Worm (Caenorhabditis elegans) whole organism, L4 larva: ENCODE measurements around the gene lpin-1.

Experiments used
- D1046.2 ChIP-seq: fragments of 200-800 bp; sonication (Bioruptor generic); IDR thresholded peaks from 2 replicates; pipeline ENCODE4 v1.3.6; 2022; ENCODE audit warnings: missing genetic modification characterization, missing compliant biosample characterization
- Y105C5A.15 ChIP-seq: fragments of 200-800 bp; sonication (Bioruptor generic); IDR thresholded peaks from 2 replicates; pipeline ENCODE4 v1.3.6; 2022; ENCODE audit warnings: missing genetic modification characterization, missing compliant biosample characterization
- Y48G9A.11 ChIP-seq: fragments of 200-800 bp; sonication (Bioruptor generic); IDR thresholded peaks from 2 replicates; pipeline ENCODE4 v1.3.6; 2022; ENCODE audit warnings: missing genetic modification reagents, missing genetic modification characterization, missing compliant biosample characterization
- ZK337.2 ChIP-seq: fragments of 200-800 bp; sonication (Bioruptor generic); IDR thresholded peaks from 2 replicates; pipeline ENCODE4 v1.3.6; 2022; ENCODE audit warnings: missing genetic modification reagents, missing genetic modification characterization, missing compliant biosample characterization
- ZK546.5 ChIP-seq, 2 experiments: sonication (generic microtip); optimal IDR thresholded peaks; 2 replicates each; lab custom pipeline; 2017; ENCODE audit warnings: missing biosample characterization in 2 of 2, missing genetic modification characterization in 2 of 2
- ama-1 ChIP-seq: fragments of 150-350 bp; optimal IDR thresholded peaks from 2 replicates; lab custom pipeline; 2014; ENCODE audit warnings: inconsistent platforms, mixed read lengths
- arid-1 ChIP-seq: fragments of 200-800 bp; sonication (Bioruptor generic); conservative IDR thresholded peaks from 2 replicates; pipeline ENCODE4 v1.3.6; 2022; ENCODE audit warnings: missing genetic modification reagents, missing genetic modification characterization, missing compliant biosample characterization
- ceh-28 ChIP-seq: fragments of 150-350 bp; optimal IDR thresholded peaks from 2 replicates; lab custom pipeline; 2014; ENCODE audit warnings: missing biosample characterization, missing genetic modification reagents, missing genetic modification characterization
- ceh-44 ChIP-seq: fragments of 200-800 bp; sonication (Bioruptor generic); IDR thresholded peaks from 2 replicates; pipeline ENCODE4 v1.3.6; 2022; ENCODE audit warnings: missing genetic modification reagents, missing genetic modification characterization, missing compliant biosample characterization
- ceh-62 ChIP-seq: sonication (generic microtip); optimal IDR thresholded peaks from 2 replicates; lab custom pipeline; 2017; ENCODE audit warnings: missing biosample characterization, missing genetic modification characterization
- ces-1 ChIP-seq: fragments of 150-350 bp; sonication (generic microtip); optimal IDR thresholded peaks from 4 replicates; lab custom pipeline; 2014; ENCODE audit warnings: missing biosample characterization, missing genetic modification reagents, missing genetic modification characterization
- daf-12 ChIP-seq: fragments of 150-350 bp; optimal IDR thresholded peaks from 2 replicates; lab custom pipeline; 2014; ENCODE audit warnings: missing biosample characterization, missing genetic modification reagents, missing genetic modification characterization
- daf-19 ChIP-seq: fragments of 200-800 bp; sonication (Bioruptor generic); conservative IDR thresholded peaks from 2 replicates; pipeline ENCODE4 v1.3.6; 2022; ENCODE audit warnings: missing genetic modification characterization, missing compliant biosample characterization
- daf-8 ChIP-seq: fragments of 200-800 bp; sonication (Bioruptor generic); IDR thresholded peaks from 2 replicates; pipeline ENCODE4 v1.3.6; 2022; ENCODE audit warnings: missing genetic modification characterization, missing compliant biosample characterization
- dmd-8 ChIP-seq: fragments of 200-800 bp; sonication (Bioruptor generic); IDR thresholded peaks from 2 replicates; pipeline ENCODE4 v1.3.6; 2022; ENCODE audit warnings: missing genetic modification characterization, missing compliant biosample characterization
- dmd-9 ChIP-seq: fragments of 200-800 bp; sonication (Bioruptor generic); IDR thresholded peaks from 2 replicates; pipeline ENCODE4 v1.3.6; 2022; ENCODE audit warnings: missing genetic modification reagents, missing genetic modification characterization, missing compliant biosample characterization
- dpl-1 ChIP-seq: fragments of 150-350 bp; optimal IDR thresholded peaks from 2 replicates; lab custom pipeline; 2014; ENCODE audit warnings: missing biosample characterization, missing genetic modification reagents, missing genetic modification characterization
- duxl-1 ChIP-seq: sonication (generic microtip); optimal IDR thresholded peaks from 2 replicates; lab custom pipeline; 2016; ENCODE audit warnings: mild to moderate bottlenecking, missing genetic modification characterization, moderate library complexity, missing compliant biosample characterization; ENCODE audit not compliant: poor library complexity
- dve-1 ChIP-seq: sonication (generic microtip); optimal IDR thresholded peaks from 2 replicates; lab custom pipeline; 2017; ENCODE audit warnings: antibody characterized with exemption, mild to moderate bottlenecking, missing genetic modification characterization, missing compliant biosample characterization; ENCODE audit not compliant: insufficient read depth
- egl-27 ChIP-seq: sonication (generic microtip); optimal IDR thresholded peaks from 3 replicates; lab custom pipeline; 2017; ENCODE audit warnings: missing biosample characterization, missing genetic modification reagents, missing genetic modification characterization
- gei-8 ChIP-seq: fragments of 200-800 bp; sonication (Bioruptor generic); optimal IDR thresholded peaks from 2 replicates; lab custom pipeline; 2018; ENCODE audit warnings: mild to moderate bottlenecking, missing genetic modification characterization, missing compliant biosample characterization
- hif-1 ChIP-seq, 2 experiments: sonication (generic microtip); optimal IDR thresholded peaks; 2 replicates each; lab custom pipeline; 2016 to 2017; ENCODE audit warnings: missing compliant biosample characterization in 2 of 2, missing genetic modification characterization in 2 of 2, missing genetic modification reagents in 2 of 2, missing genotype in 2 of 2, mild to moderate bottlenecking in 1 of 2
- hlh-11 ChIP-seq: fragments of 200-800 bp; sonication (Bioruptor generic); optimal IDR thresholded peaks from 2 replicates; lab custom pipeline; 2018; ENCODE audit warnings: mild to moderate bottlenecking, missing genetic modification characterization, missing compliant biosample characterization
- hmg-1.1 ChIP-seq: fragments of 200-800 bp; sonication (Bioruptor generic); IDR thresholded peaks from 2 replicates; pipeline ENCODE4 v1.3.6; 2022; ENCODE audit warnings: missing genetic modification reagents, missing genetic modification characterization, missing compliant biosample characterization
- jun-1 ChIP-seq: fragments of 150-350 bp; optimal IDR thresholded peaks from 2 replicates; lab custom pipeline; 2014; ENCODE audit warnings: missing biosample characterization, missing genetic modification reagents, missing genetic modification characterization
- lin-1 ChIP-seq: fragments of 200-800 bp; sonication (Bioruptor generic); IDR thresholded peaks from 2 replicates; pipeline ENCODE4 v1.3.6; 2022; ENCODE audit warnings: missing genetic modification reagents, missing genetic modification characterization, missing compliant biosample characterization
- lin-15B ChIP-seq: fragments of 150-350 bp; sonication (generic microtip); optimal IDR thresholded peaks from 3 replicates; lab custom pipeline; 2014; ENCODE audit warnings: missing biosample characterization, missing genetic modification characterization
- lin-29 ChIP-seq: fragments of 200-800 bp; sonication (Bioruptor generic); IDR thresholded peaks from 2 replicates; pipeline ENCODE4 v1.3.6; 2022; ENCODE audit warnings: missing genetic modification reagents, missing genetic modification characterization, missing compliant biosample characterization
- lin-39 ChIP-seq: fragments of 150-350 bp; optimal IDR thresholded peaks from 2 replicates; lab custom pipeline; 2014; ENCODE audit warnings: missing biosample characterization, missing genetic modification reagents, missing genetic modification characterization
- mdl-1 ChIP-seq, 2 experiments: fragments of 150-350 bp in 1 of 2; sonication (generic microtip) in 1 of 2; optimal IDR thresholded peaks; 2 replicates each; lab custom pipeline; 2014 to 2017; ENCODE audit warnings: missing biosample characterization in 2 of 2, missing genetic modification characterization in 2 of 2
- mdt-29 ChIP-seq: fragments of 200-800 bp; sonication (Bioruptor generic); IDR thresholded peaks from 2 replicates; pipeline ENCODE4 v1.3.6; 2022; ENCODE audit warnings: missing genetic modification reagents, missing genetic modification characterization, missing compliant biosample characterization
- mxl-2 ChIP-seq: fragments of 200-800 bp; sonication (Bioruptor generic); conservative IDR thresholded peaks from 2 replicates; pipeline ENCODE4 v1.3.6; 2022; ENCODE audit warnings: missing genetic modification reagents, missing genetic modification characterization, missing compliant biosample characterization
- mxl-3 ChIP-seq: fragments of 200-800 bp; sonication (Bioruptor generic); optimal IDR thresholded peaks from 2 replicates; lab custom pipeline; 2018; ENCODE audit warnings: mild to moderate bottlenecking, missing genetic modification characterization, missing compliant biosample characterization
- nhr-11 ChIP-seq: fragments of 150-350 bp; optimal IDR thresholded peaks from 2 replicates; lab custom pipeline; 2014; ENCODE audit warnings: missing biosample characterization, missing genetic modification characterization
- nhr-28 ChIP-seq: fragments of 150-350 bp; optimal IDR thresholded peaks from 2 replicates; lab custom pipeline; 2014; ENCODE audit warnings: missing biosample characterization, missing genetic modification characterization
- nhr-41 ChIP-seq: fragments of 200-800 bp; sonication (Bioruptor generic); IDR thresholded peaks from 2 replicates; pipeline ENCODE4 v1.3.6; 2022; ENCODE audit warnings: missing genetic modification reagents, missing genetic modification characterization, missing compliant biosample characterization
- nhr-42 ChIP-seq: fragments of 200-800 bp; sonication (Bioruptor generic); IDR thresholded peaks from 2 replicates; pipeline ENCODE4 v1.3.6; 2022; ENCODE audit warnings: missing genetic modification characterization, missing compliant biosample characterization
- nhr-48 ChIP-seq: sonication (generic microtip); optimal IDR thresholded peaks from 2 replicates; lab custom pipeline; 2016; ENCODE audit warnings: mild to moderate bottlenecking, missing genetic modification characterization, missing compliant biosample characterization
- pha-4 ChIP-seq, 2 experiments: fragments of 150-350 bp in 1 of 2; fragments of 200-800 bp in 1 of 2; sonication (Bioruptor generic) in 1 of 2; IDR thresholded peaks in 1 of 2; optimal IDR thresholded peaks in 1 of 2; 2 replicates each; pipeline versions ENCODE4 v1.3.6 to Lab custom; 2014 to 2022; ENCODE audit warnings: missing genetic modification characterization in 2 of 2, missing genetic modification reagents in 2 of 2, missing biosample characterization in 1 of 2, missing compliant biosample characterization in 1 of 2
- pqm-1 ChIP-seq: sonication (generic microtip); optimal IDR thresholded peaks from 2 replicates; lab custom pipeline; 2017; ENCODE audit warnings: missing biosample characterization, missing genetic modification characterization
- snpc-4 ChIP-seq: fragments of 150-350 bp; optimal IDR thresholded peaks from 2 replicates; lab custom pipeline; 2014; ENCODE audit warnings: missing biosample characterization, missing genetic modification characterization
- spr-3 ChIP-seq: fragments of 200-800 bp; sonication (Bioruptor generic); optimal IDR thresholded peaks from 2 replicates; lab custom pipeline; 2018; ENCODE audit warnings: mild to moderate bottlenecking, missing genetic modification characterization, missing compliant biosample characterization
- vab-7 ChIP-seq: fragments of 200-800 bp; sonication (Bioruptor generic); IDR thresholded peaks from 2 replicates; pipeline ENCODE4 v1.3.6; 2022; ENCODE audit warnings: missing genetic modification reagents, missing genetic modification characterization, missing compliant biosample characterization
- zfp-3 ChIP-seq: fragments of 200-800 bp; sonication (Bioruptor generic); conservative IDR thresholded peaks from 2 replicates; pipeline ENCODE4 v1.3.6; 2022; ENCODE audit warnings: missing genetic modification reagents, missing genetic modification characterization, missing compliant biosample characterization

Gene lpin-1

DNA sequence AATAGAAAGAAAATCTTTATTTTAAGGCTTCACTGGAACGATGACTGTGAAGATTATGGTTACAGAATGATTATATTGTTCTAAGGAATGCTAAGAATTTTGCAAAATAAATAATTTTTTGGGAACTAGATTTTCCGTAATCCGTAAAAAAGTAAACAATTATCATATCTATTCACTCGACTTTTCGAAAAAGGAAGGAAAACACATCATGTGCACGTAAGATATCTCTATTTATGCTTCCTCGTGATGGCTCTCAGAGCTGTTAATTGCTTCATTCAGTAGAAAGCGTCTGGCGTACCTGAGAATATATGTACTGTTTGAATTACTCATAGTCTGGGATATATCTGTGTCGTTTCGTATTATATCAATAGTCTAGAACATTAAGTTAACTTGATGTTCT lies 34.2 kb downstream of the lpin-1 start, which contains the start of gene srd-11:
Gene srd-11, minus strand, starts transcription at position 101 of the 400 bp plus-strand sequence.
- TF ChIP-seq ceh-44 (GFP tag; lab: Robert Waterston, UW), result no peak
- no peak for TF ChIP-seq hmg-1.1
- no peak for TF ChIP-seq nhr-28
- TF ChIP-seq nhr-41 (GFP tag; lab: Robert Waterston, UW), result no peak
- no peak for TF ChIP-seq daf-8

DNA sequence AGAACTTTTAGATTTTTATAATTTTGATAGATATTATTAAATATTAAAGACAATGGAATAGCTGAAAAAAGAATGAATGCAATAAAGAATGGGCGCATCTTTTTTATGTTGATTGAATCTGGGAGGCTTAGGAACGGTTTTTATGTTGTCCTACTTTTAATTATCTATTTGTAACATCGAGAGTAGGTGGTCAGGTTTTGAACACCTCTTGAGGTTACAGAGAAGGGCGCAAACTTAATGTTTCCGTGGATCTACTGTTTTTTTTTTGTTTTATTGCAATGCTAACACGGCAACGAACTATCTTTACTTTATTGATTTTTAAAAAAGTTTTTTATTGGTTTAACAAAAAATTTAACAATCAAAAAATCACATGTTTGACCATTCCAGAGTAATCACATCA lies 40.1 kb downstream of the lpin-1 start, which contains the start of gene F53F4.7:
Gene F53F4.7, minus strand, starts transcription at position 101 of the 400 bp plus-strand sequence.
- TF ChIP-seq ZK337.2 (GFP tag; lab: Robert Waterston, UW) (no peak), hlh-11 (no peak), lin-15B (tag; lab: Kevin White, UChicago) (no peak), lin-39 (tag; lab: Kevin White, UChicago) (no peak), nhr-48 (no peak), ces-1 (GFP tag; lab: Kevin White, UChicago) (no peak), pqm-1 (tag; lab: Kevin White, UChicago) (no peak), gei-8 (GFP tag; lab: Kevin White, UChicago) (no peak), daf-8 (no peak), Y48G9A.11 (GFP tag; lab: Robert Waterston, UW) (no peak), ceh-28 (no peak), lin-1 (GFP tag; lab: Robert Waterston, UW) (no peak), ceh-44 (GFP tag; lab: Robert Waterston, UW) (no peak), dpl-1 (no peak), vab-7 (GFP tag; lab: Robert Waterston, UW) (no peak), dmd-9 (GFP tag; lab: Robert Waterston, UW) (no peak), daf-19 (GFP tag; lab: Robert Waterston, UW) (no peak)
- TF ChIP-seq, all 104 proteins: peak for 0

- TF ChIP-seq pha-4 (GFP tag; IDR thresholded peaks at IDR 0.05; lab: Robert Waterston, UW) (no peak), pha-4 (tag; optimal IDR thresholded peaks at IDR 0.05; lab: Kevin White, UChicago) (no peak), ama-1 (no peak), snpc-4 (tag; lab: Kevin White, UChicago) (no peak), duxl-1 (tag; lab: Kevin White, UChicago) (no peak), pqm-1 (tag; lab: Kevin White, UChicago) (no peak), ZK546.5 (tag; optimal IDR thresholded peaks at IDR 0.05; lab: Kevin White, UChicago) (no peak), dve-1 (no peak), mdl-1 (tag; optimal IDR thresholded peaks at IDR 0.05; lab: Kevin White, UChicago) (no peak), egl-27 (tag; lab: Kevin White, UChicago) (no peak), dmd-9 (GFP tag; lab: Robert Waterston, UW) (no peak), dpl-1 (no peak), ceh-28 (no peak), hif-1 (tag; optimal IDR thresholded peaks at IDR 0.05; lab: Kevin White, UChicago) (no peak), spr-3 (GFP tag; lab: Kevin White, UChicago) (no peak), jun-1 (tag; lab: Kevin White, UChicago) (no peak), ceh-44 (GFP tag; lab: Robert Waterston, UW) (no peak), arid-1 (GFP tag; lab: Robert Waterston, UW) (no peak), mdt-29 (GFP tag; lab: Robert Waterston, UW) (no peak)
Measured at ce11 chrV:13611782-13612181, 42.1 kb downstream of the lpin-1 start, which contains the start of gene spig-9. Gene spig-9, minus strand, starts transcription at chrV:13611882.

DNA sequence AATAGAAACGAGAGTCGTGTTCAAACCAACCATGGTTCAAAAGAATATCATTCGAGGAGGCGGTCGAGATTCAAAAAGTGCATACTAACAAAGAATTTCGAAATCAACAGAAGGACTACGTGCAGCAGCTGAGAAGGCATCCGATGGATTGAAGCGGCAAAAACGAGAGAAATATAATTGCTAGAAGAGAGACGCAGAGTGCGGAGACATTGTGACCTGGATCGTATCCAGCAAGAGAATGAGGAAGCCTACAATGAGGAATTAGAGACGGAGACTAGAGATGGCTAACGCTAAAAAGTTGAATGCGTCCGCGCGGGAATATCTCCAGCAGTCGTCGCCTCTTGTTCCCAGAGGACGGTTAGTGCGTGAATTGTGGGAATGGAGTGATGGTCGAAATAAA lies 44.1 kb downstream of the lpin-1 start:
- TF ChIP-seq zfp-3 (GFP tag; lab: Robert Waterston, UW), result no peak
- TF ChIP-seq dmd-8 (GFP tag; lab: Robert Waterston, UW), result no peak
- TF ChIP-seq mxl-2 (GFP tag; lab: Robert Waterston, UW), result no peak
- TF ChIP-seq nhr-11 (tag; lab: Kevin White, UChicago), result no peak
- no peak for TF ChIP-seq nhr-42 (GFP tag; lab: Robert Waterston, UW)
- no peak for TF ChIP-seq ceh-62 (tag; lab: Kevin White, UChicago)
- 0 out of 2 replicates have a peak, but pooled peaks have one; percentile 11 for TF ChIP-seq D1046.2 (GFP tag; lab: Robert Waterston, UW)
- TF ChIP-seq daf-12 (tag; lab: Kevin White, UChicago), result no peak
- TF ChIP-seq gei-8 (GFP tag; lab: Kevin White, UChicago), result no peak
- no peak for TF ChIP-seq lin-29 (GFP tag; lab: Robert Waterston, UW)
- peak in 1 of 2 experiments; percentile 4 for TF ChIP-seq mdl-1 (tag; optimal IDR thresholded peaks at IDR 0.05; lab: Kevin White, UChicago)
- TF ChIP-seq mxl-3, result peak; percentile 21
- no peak for TF ChIP-seq Y105C5A.15 (GFP tag; lab: Robert Waterston, UW)
- peak in 1 of 2 experiments; percentile 42 for TF ChIP-seq hif-1 (tag; optimal IDR thresholded peaks at IDR 0.05; lab: Kevin White, UChicago)
- TF ChIP-seq, all 104 proteins: peak for 4
